Fruit fly (Drosophila melanogaster) whole organism, embryonic: ENCODE measurements around the gene CG32590.
A peak's percentile ranks its signal among the peaks of the same experiment; 100 is the strongest.

ENCODE experiments used
- Atf6 ChIP-seq: fragments of 200-800 bp; sonication (Bioruptor generic); IDR thresholded peaks from 2 replicates; pipeline ENCODE4 v1.3.6; 2022; ENCODE audit warnings: missing biosample characterization, missing genetic modification characterization
- CG1024 ChIP-seq: fragments of 200-800 bp; sonication (Bioruptor generic); IDR thresholded peaks from 2 replicates; pipeline ENCODE4 v1.3.6; 2022; ENCODE audit warnings: missing biosample characterization, missing genetic modification characterization
- CG10366 ChIP-seq: fragments of 200-800 bp; sonication (Bioruptor generic); IDR thresholded peaks from 2 replicates; pipeline ENCODE4 v1.3.6; 2022; ENCODE audit warnings: missing biosample characterization, missing genetic modification characterization
- CG10565 ChIP-seq: fragments of 200-800 bp; sonication (Bioruptor generic); optimal IDR thresholded peaks from 3 replicates; lab custom pipeline; 2016; ENCODE audit warnings: missing biosample characterization, mild to moderate bottlenecking, missing genetic modification characterization
- CG11504 ChIP-seq: fragments of 200-800 bp; sonication (Bioruptor generic); optimal IDR thresholded peaks from 3 replicates; lab custom pipeline; 2019; ENCODE audit warnings: missing biosample characterization, mild to moderate bottlenecking, missing genetic modification characterization, moderate library complexity
- CG11560 ChIP-seq: fragments of 200-800 bp; sonication (Bioruptor generic); IDR thresholded peaks from 3 replicates; pipeline ENCODE4 v1.3.6; 2022; ENCODE audit warnings: missing biosample characterization, missing genetic modification characterization
- CG13624 ChIP-seq: fragments of 200-800 bp; sonication (Bioruptor generic); optimal IDR thresholded peaks from 2 replicates; lab custom pipeline; 2016; ENCODE audit warnings: missing biosample characterization, missing genetic modification characterization
- CG14050 ChIP-seq: fragments of 200-800 bp; sonication (Bioruptor generic); IDR thresholded peaks from 3 replicates; pipeline ENCODE4 v1.3.6; 2022; ENCODE audit warnings: missing biosample characterization, missing genetic modification characterization
- CG15696 ChIP-seq: fragments of 200-800 bp; sonication (Bioruptor generic); optimal IDR thresholded peaks from 2 replicates; lab custom pipeline; 2019; ENCODE audit warnings: missing biosample characterization, mild to moderate bottlenecking, missing genetic modification characterization, moderate library complexity
- CG18476 ChIP-seq: fragments of 200-800 bp; sonication (Bioruptor generic); optimal IDR thresholded peaks from 2 replicates; lab custom pipeline; 2016; ENCODE audit warnings: missing biosample characterization, mild to moderate bottlenecking, missing genetic modification characterization
- CG31224 ChIP-seq: fragments of 200-800 bp; sonication (Bioruptor generic); IDR thresholded peaks from 2 replicates; pipeline ENCODE4 v1.3.6; 2022; ENCODE audit warnings: missing biosample characterization, missing genetic modification characterization
- CG5180 ChIP-seq: fragments of 200-800 bp; sonication (Bioruptor generic); optimal IDR thresholded peaks from 3 replicates; lab custom pipeline; 2017; ENCODE audit warnings: missing biosample characterization, missing genetic modification characterization, mild to moderate bottlenecking, moderate library complexity, missing genetic modification reagents
- CG6854 ChIP-seq: fragments of 200-800 bp; sonication (Bioruptor generic); optimal IDR thresholded peaks from 3 replicates; lab custom pipeline; 2017; ENCODE audit warnings: missing biosample characterization, mild to moderate bottlenecking, missing genetic modification characterization
- CG8765 ChIP-seq: fragments of 200-800 bp; sonication (Bioruptor generic); IDR thresholded peaks from 2 replicates; pipeline ENCODE4 v1.3.6; 2022; ENCODE audit warnings: missing biosample characterization, missing genetic modification characterization
- CG9797 ChIP-seq: fragments of 200-800 bp; sonication (Bioruptor generic); optimal IDR thresholded peaks from 3 replicates; lab custom pipeline; 2018; ENCODE audit warnings: missing biosample characterization, mild to moderate bottlenecking, missing genetic modification characterization
- CHES-1-like ChIP-seq: fragments of 200-800 bp; sonication (Bioruptor generic); optimal IDR thresholded peaks from 2 replicates; lab custom pipeline; 2016; ENCODE audit warnings: missing biosample characterization, missing genetic modification characterization
- Dad ChIP-seq: fragments of 200-800 bp; sonication (Bioruptor generic); optimal IDR thresholded peaks from 3 replicates; lab custom pipeline; 2016; ENCODE audit warnings: missing biosample characterization, missing genetic modification characterization
- Dfd ChIP-seq, 2 experiments: fragments of >200 bp; optimal IDR thresholded peaks; 2 replicates each; lab custom pipeline; 2017; ENCODE audit warnings: missing biosample characterization in 2 of 2, missing genetic modification characterization in 2 of 2
- ERR ChIP-seq: fragments of 200-800 bp; sonication (Bioruptor generic); optimal IDR thresholded peaks from 2 replicates; lab custom pipeline; 2016; ENCODE audit warnings: missing biosample characterization, missing genetic modification characterization
- Fer1 ChIP-seq: fragments of 200-800 bp; sonication (Bioruptor generic); optimal IDR thresholded peaks from 2 replicates; lab custom pipeline; 2017; ENCODE audit warnings: missing biosample characterization, mild to moderate bottlenecking, missing genetic modification characterization
- H15 ChIP-seq: fragments of 200-800 bp; sonication (Bioruptor generic); IDR thresholded peaks from 3 replicates; pipeline ENCODE4 v1.3.6; 2022; ENCODE audit warnings: missing biosample characterization, missing genetic modification characterization
- H2.0 ChIP-seq: fragments of 200-800 bp; sonication (Bioruptor generic); IDR thresholded peaks from 2 replicates; pipeline ENCODE4 v1.3.6; 2022; ENCODE audit warnings: missing biosample characterization, missing genetic modification characterization
- Hand ChIP-seq: fragments of 200-800 bp; sonication (Bioruptor generic); optimal IDR thresholded peaks from 2 replicates; lab custom pipeline; 2017; ENCODE audit warnings: mild to moderate bottlenecking, missing biosample characterization, missing genetic modification reagents, missing genetic modification characterization
- HmgZ ChIP-seq: fragments of 200-800 bp; sonication (Bioruptor generic); optimal IDR thresholded peaks from 2 replicates; lab custom pipeline; 2018; ENCODE audit warnings: missing biosample characterization, mild to moderate bottlenecking, missing genetic modification characterization
- Hr51 ChIP-seq, 2 experiments: fragments of 200-800 bp; sonication (Bioruptor generic); optimal IDR thresholded peaks; 2 replicates in 1 of 2; 3 replicates in 1 of 2; lab custom pipeline; 2016 to 2018; ENCODE audit warnings: missing biosample characterization in 2 of 2, missing genetic modification characterization in 2 of 2, mild to moderate bottlenecking in 1 of 2, moderate library complexity in 1 of 2
- Oli ChIP-seq: fragments of 200-800 bp; sonication (Bioruptor generic); optimal IDR thresholded peaks from 2 replicates; lab custom pipeline; 2018; ENCODE audit warnings: missing biosample characterization, mild to moderate bottlenecking, missing genetic modification characterization, moderate library complexity
- Optix ChIP-seq: fragments of 200-800 bp; sonication (Bioruptor generic); IDR thresholded peaks from 3 replicates; pipeline ENCODE4 v1.3.6; 2022; ENCODE audit warnings: missing biosample characterization, missing genetic modification characterization
- Rx ChIP-seq: fragments of 200-800 bp; sonication (Bioruptor generic); IDR thresholded peaks from 2 replicates; pipeline ENCODE4 v1.3.6; 2022; ENCODE audit warnings: missing biosample characterization, missing genetic modification characterization
- Taf1 ChIP-seq: fragments of 200-800 bp; sonication (Bioruptor generic); IDR thresholded peaks from 2 replicates; pipeline ENCODE4 v1.3.6; 2022; ENCODE audit warnings: missing biosample characterization, missing genetic modification characterization
- ab ChIP-seq: fragments of 200-800 bp; sonication (Bioruptor generic); optimal IDR thresholded peaks from 2 replicates; lab custom pipeline; 2016; ENCODE audit warnings: missing biosample characterization, missing genetic modification characterization
- abd-A ChIP-seq: fragments of 200-800 bp; sonication (Bioruptor generic); optimal IDR thresholded peaks from 3 replicates; lab custom pipeline; 2019; ENCODE audit warnings: missing biosample characterization, mild to moderate bottlenecking, missing genetic modification characterization, moderate library complexity
- ac ChIP-seq: fragments of 200-800 bp; sonication (Bioruptor generic); optimal IDR thresholded peaks from 3 replicates; lab custom pipeline; 2017; ENCODE audit warnings: missing biosample characterization, mild to moderate bottlenecking, missing genetic modification characterization
- bbx ChIP-seq: fragments of 200-800 bp; sonication (Bioruptor generic); IDR thresholded peaks from 2 replicates; pipeline ENCODE4 v1.3.6; 2022; ENCODE audit warnings: missing biosample characterization, missing genetic modification characterization; ENCODE audit not compliant: partially characterized antibody
- bcd ChIP-seq: fragments of 200-800 bp; sonication (Bioruptor generic); optimal IDR thresholded peaks from 2 replicates; lab custom pipeline; 2017; ENCODE audit warnings: missing biosample characterization, mild to moderate bottlenecking, missing genetic modification characterization
- ci ChIP-seq: fragments of 200-800 bp; sonication (Bioruptor generic); IDR thresholded peaks from 3 replicates; pipeline ENCODE4 v1.3.6; 2022; ENCODE audit warnings: missing biosample characterization, missing genetic modification characterization
- eve ChIP-seq, 2 experiments: fragments of >200 bp; optimal IDR thresholded peaks; 2 replicates each; lab custom pipeline; 2017; ENCODE audit warnings: missing biosample characterization in 2 of 2, missing genetic modification characterization in 2 of 2
- fd64A ChIP-seq: fragments of 200-800 bp; sonication (Bioruptor generic); optimal IDR thresholded peaks from 3 replicates; lab custom pipeline; 2018; ENCODE audit warnings: missing biosample characterization, mild to moderate bottlenecking, missing genetic modification characterization
- grau ChIP-seq: fragments of 200-800 bp; optimal IDR thresholded peaks from 3 replicates; lab custom pipeline; 2019; ENCODE audit warnings: missing biosample characterization, mild to moderate bottlenecking, missing genetic modification characterization, moderate library complexity
- grn ChIP-seq: fragments of 200-800 bp; sonication (Bioruptor generic); optimal IDR thresholded peaks from 3 replicates; lab custom pipeline; 2017; ENCODE audit warnings: missing biosample characterization, missing genetic modification characterization
- gro ChIP-seq: fragments of 200-800 bp; sonication (Bioruptor generic); optimal IDR thresholded peaks from 2 replicates; lab custom pipeline; 2016; ENCODE audit warnings: missing biosample characterization, missing genetic modification characterization
- her ChIP-seq: fragments of 200-800 bp; sonication (Bioruptor generic); optimal IDR thresholded peaks from 2 replicates; lab custom pipeline; 2016; ENCODE audit warnings: missing biosample characterization, missing genetic modification characterization
- kah ChIP-seq: fragments of 200-800 bp; sonication (Bioruptor generic); optimal IDR thresholded peaks from 2 replicates; lab custom pipeline; 2018; ENCODE audit warnings: missing biosample characterization, mild to moderate bottlenecking, missing genetic modification characterization
- ken ChIP-seq: fragments of 200-800 bp; sonication (Bioruptor generic); IDR thresholded peaks from 3 replicates; pipeline ENCODE4 v1.3.6; 2022; ENCODE audit warnings: missing biosample characterization, missing genetic modification characterization
- maf-S ChIP-seq: fragments of 200-800 bp; sonication (Bioruptor generic); optimal IDR thresholded peaks from 2 replicates; lab custom pipeline; 2016; ENCODE audit warnings: missing biosample characterization, missing genetic modification characterization
- pros ChIP-seq: fragments of 200-800 bp; sonication (Bioruptor generic); optimal IDR thresholded peaks from 3 replicates; lab custom pipeline; 2019; ENCODE audit warnings: missing biosample characterization, mild to moderate bottlenecking, missing genetic modification characterization, moderate library complexity
- pzg ChIP-seq: fragments of 200-800 bp; sonication (Bioruptor generic); optimal IDR thresholded peaks from 3 replicates; lab custom pipeline; 2018; ENCODE audit warnings: missing biosample characterization, mild to moderate bottlenecking, missing genetic modification characterization, moderate library complexity
- sd ChIP-seq: fragments of 200-800 bp; sonication (Bioruptor generic); optimal IDR thresholded peaks from 3 replicates; lab custom pipeline; 2018; ENCODE audit warnings: missing biosample characterization, mild to moderate bottlenecking, missing genetic modification characterization, moderate library complexity
- sens ChIP-seq: fragments of 200-800 bp; sonication (Bioruptor generic); peaks from one replicate; lab custom pipeline; 2016; ENCODE audit warnings: missing biosample characterization, missing genetic modification characterization
- shn ChIP-seq: fragments of 200-800 bp; sonication (Bioruptor generic); optimal IDR thresholded peaks from 3 replicates; lab custom pipeline; 2016; ENCODE audit warnings: missing biosample characterization, missing genetic modification characterization
- wek ChIP-seq: fragments of 200-800 bp; sonication (Bioruptor generic); optimal IDR thresholded peaks from 3 replicates; lab custom pipeline; 2018; ENCODE audit warnings: missing biosample characterization, mild to moderate bottlenecking, missing genetic modification characterization, moderate library complexity

CG32590 gene

dm6 chrX:14848755-14849354 is 9.9 kb upstream of the CG32590 start, which contains the start of gene CG9522 (continued):
- TF ChIP-seq CHES-1-like, result no peak
- peak; percentile 23 for TF ChIP-seq CG5180 (GFP tag; lab: Kevin White, UChicago)
- TF ChIP-seq eve (GFP tag; optimal IDR thresholded peaks at IDR 0.05; lab: Kevin White, UChicago), result peak in 1 of 2 experiments; percentile 72
- no peak for TF ChIP-seq ab (GFP tag; lab: Kevin White, UChicago)
- TF ChIP-seq CG10565, result no peak
- TF ChIP-seq grau, result peak; percentile 71
- TF ChIP-seq kah (GFP tag; lab: Kevin White, UChicago), result peak; percentile 10
- peak; percentile 91 for TF ChIP-seq ci (GFP tag; lab: Robert Waterston, UW)
- no peak for TF ChIP-seq ac (GFP tag; lab: Kevin White, UChicago)
- peak; percentile 33 for TF ChIP-seq HmgZ (tag; lab: Kevin White, UChicago)
- no peak for TF ChIP-seq her
- TF ChIP-seq CG8765 (GFP tag; lab: Robert Waterston, UW), result peak; percentile 53; the same call in 1 of the 2 replicates
- TF ChIP-seq wek (GFP tag; lab: Kevin White, UChicago), result no peak
- TF ChIP-seq CG31224 (GFP tag; lab: Robert Waterston, UW), result 0 out of 2 replicates have a peak, but pooled peaks have one; percentile 32
- no peak for TF ChIP-seq CG11560 (tag; lab: Robert Waterston, UW)
- peak; percentile 92 for TF ChIP-seq sens (GFP tag; lab: Kevin White, UChicago)
- TF ChIP-seq ERR (GFP tag; lab: Kevin White, UChicago), result peak; percentile 20
- peak; percentile 55 for TF ChIP-seq CG6854 (GFP tag; lab: Kevin White, UChicago)
- peak; percentile 72 for TF ChIP-seq Oli (tag; lab: Kevin White, UChicago)
- peak; percentile 59; the same call in 1 of the 3 replicates for TF ChIP-seq H15 (GFP tag; lab: Robert Waterston, UW)
- TF ChIP-seq CG10366 (GFP tag; lab: Robert Waterston, UW), result peak; percentile 67
- peak; percentile 37 for TF ChIP-seq Dad (GFP tag; lab: Kevin White, UChicago)
- TF ChIP-seq ken, result peak; percentile 69; the same call in 1 of the 3 replicates
- TF ChIP-seq CG14050 (GFP tag; lab: Robert Waterston, UW), result peak; percentile 34; the same call in 1 of the 3 replicates
- peak; percentile 69 for TF ChIP-seq Fer1
- TF ChIP-seq CG11504 (tag; lab: Kevin White, UChicago), result peak; percentile 76
- 0 out of 2 replicates have a peak, but pooled peaks have one; percentile 18 for TF ChIP-seq Rx
- peak; percentile 63 for TF ChIP-seq H2.0
- TF ChIP-seq sd, result no peak
- TF ChIP-seq Hr51 (GFP tag; optimal IDR thresholded peaks at IDR 0.05; lab: Kevin White, UChicago), result peak; percentile 13 to 58
- no peak for TF ChIP-seq shn (GFP tag; lab: Kevin White, UChicago)
- peak; percentile 80 for TF ChIP-seq Atf6 (GFP tag; lab: Robert Waterston, UW)
- TF ChIP-seq CG15696 (tag; lab: Kevin White, UChicago), result no peak
- TF ChIP-seq bbx (GFP tag; lab: Robert Waterston, UW), result no peak
- TF ChIP-seq CG1024 (GFP tag; lab: Robert Waterston, UW), result peak; percentile 69
- no peak for TF ChIP-seq CG9797 (GFP tag; lab: Kevin White, UChicago)
- TF ChIP-seq Hand, result no peak
- TF ChIP-seq gro, result no peak
- TF ChIP-seq pzg (GFP tag; lab: Kevin White, UChicago), result no peak
- TF ChIP-seq maf-S (GFP tag; lab: Kevin White, UChicago), result peak; percentile 37
- peak; percentile 35 for TF ChIP-seq CG18476 (GFP tag; lab: Kevin White, UChicago)
- TF ChIP-seq fd64A (GFP tag; lab: Kevin White, UChicago), result peak; percentile 43
- peak; percentile 60; the same call in 1 of the 2 replicates for TF ChIP-seq Taf1
- no peak for TF ChIP-seq pros (GFP tag; lab: Kevin White, UChicago)
- TF ChIP-seq Optix (GFP tag; lab: Robert Waterston, UW), result peak; percentile 59; the same call in 2 of the 3 replicates
- no peak for TF ChIP-seq grn (GFP tag; lab: Kevin White, UChicago)
- TF ChIP-seq Dfd (GFP tag; optimal IDR thresholded peaks at IDR 0.05; lab: Kevin White, UChicago), result no peak
- TF ChIP-seq bcd (GFP tag; lab: Kevin White, UChicago), result peak; percentile 72
- TF ChIP-seq abd-A (tag; lab: Kevin White, UChicago), result no peak
- TF ChIP-seq CG13624 (GFP tag; lab: Kevin White, UChicago), result peak; percentile 7
